Worm (Caenorhabditis elegans): ENCODE measurements around the gene twk-34.
"Not testable (repeated sequence)": the region's sequence is repeated elsewhere in the genome, so short reads cannot be mapped to it uniquely, and the experiment has no call there.

Gene twk-34

ce11 chrV:15704745-15705144, at the start of gene twk-34:
TSS of gene twk-34 (plus strand) at chrV:15704960.
- TF ChIP-seq klf-2 (GFP tag; conservative IDR thresholded peaks at IDR 0.05) (no peak), med-1 (GFP tag; optimal IDR thresholded peaks at IDR 0.05; ENCODE audit: insufficient read depth) (no peak), ref-1 (GFP tag; conservative IDR thresholded peaks at IDR 0.05) (no peak), ztf-29 (GFP tag; IDR thresholded peaks at IDR 0.05) (no peak), ztf-23 (GFP tag; IDR thresholded peaks at IDR 0.05) (no peak), cog-1 (tag; optimal IDR thresholded peaks at IDR 0.05) (no peak), tab-1 (GFP tag; IDR thresholded peaks at IDR 0.05) (no peak), flt-1 (GFP tag; IDR thresholded peaks at IDR 0.05) (no peak), T22C8.4 (GFP tag; IDR thresholded peaks at IDR 0.05) (no peak)

ce11 chrV:15658262-15659060, 46.3 kb upstream of the twk-34 start:
- TF ChIP-seq flt-1 (GFP tag; IDR thresholded peaks at IDR 0.05) (no peak), ztf-23 (GFP tag; IDR thresholded peaks at IDR 0.05) (no peak), T22C8.4 (GFP tag; IDR thresholded peaks at IDR 0.05) (no peak), cog-1 (tag; optimal IDR thresholded peaks at IDR 0.05) (no peak), tab-1 (GFP tag; IDR thresholded peaks at IDR 0.05) (no peak)

ce11 chrV:15661003-15661402, 43.8 kb upstream of the twk-34 start:
- TF ChIP-seq T22C8.4 (GFP tag; IDR thresholded peaks at IDR 0.05): no peak
- TF ChIP-seq klf-2 (GFP tag; conservative IDR thresholded peaks at IDR 0.05): no peak
- TF ChIP-seq ztf-23 (GFP tag; IDR thresholded peaks at IDR 0.05): no peak
- TF ChIP-seq flt-1 (GFP tag; IDR thresholded peaks at IDR 0.05): no peak
- TF ChIP-seq tab-1 (GFP tag; IDR thresholded peaks at IDR 0.05): no peak
- TF ChIP-seq ref-1 (GFP tag; conservative IDR thresholded peaks at IDR 0.05): no peak
- TF ChIP-seq cog-1 (tag; optimal IDR thresholded peaks at IDR 0.05): no peak
- no peak for TF ChIP-seq med-1 (GFP tag; optimal IDR thresholded peaks at IDR 0.05; ENCODE audit: insufficient read depth)
- TF ChIP-seq ztf-29 (GFP tag; IDR thresholded peaks at IDR 0.05): no peak

ce11 chrV:15661580-15661979, 43.2 kb upstream of the twk-34 start:
- no peak for TF ChIP-seq tab-1 (GFP tag; IDR thresholded peaks at IDR 0.05)
- TF ChIP-seq flt-1 (GFP tag; IDR thresholded peaks at IDR 0.05): no peak
- TF ChIP-seq ztf-29 (GFP tag; IDR thresholded peaks at IDR 0.05): no peak
- no peak for TF ChIP-seq ztf-23 (GFP tag; IDR thresholded peaks at IDR 0.05)
- no peak for TF ChIP-seq cog-1 (tag; optimal IDR thresholded peaks at IDR 0.05)
- no peak for TF ChIP-seq ref-1 (GFP tag; conservative IDR thresholded peaks at IDR 0.05)
- no peak for TF ChIP-seq med-1 (GFP tag; optimal IDR thresholded peaks at IDR 0.05; ENCODE audit: insufficient read depth)
- no peak for TF ChIP-seq T22C8.4 (GFP tag; IDR thresholded peaks at IDR 0.05)
- no peak for TF ChIP-seq klf-2 (GFP tag; conservative IDR thresholded peaks at IDR 0.05)

ce11 chrV:15664053-15664661, 40.6 kb upstream of the twk-34 start:
- TF ChIP-seq klf-2 (GFP tag; conservative IDR thresholded peaks at IDR 0.05): no peak
- no peak for TF ChIP-seq ztf-23 (GFP tag; IDR thresholded peaks at IDR 0.05)
- TF ChIP-seq ztf-29 (GFP tag; IDR thresholded peaks at IDR 0.05): no peak
- TF ChIP-seq flt-1 (GFP tag; IDR thresholded peaks at IDR 0.05): no peak
- TF ChIP-seq T22C8.4 (GFP tag; IDR thresholded peaks at IDR 0.05): no peak
- TF ChIP-seq tab-1 (GFP tag; IDR thresholded peaks at IDR 0.05): no peak
- TF ChIP-seq med-1 (GFP tag; optimal IDR thresholded peaks at IDR 0.05; ENCODE audit: insufficient read depth): no peak
- no peak for TF ChIP-seq ref-1 (GFP tag; conservative IDR thresholded peaks at IDR 0.05)
- no peak for TF ChIP-seq cog-1 (tag; optimal IDR thresholded peaks at IDR 0.05)

ce11 chrV:15666718-15667117, 38.0 kb upstream of the twk-34 start:
- TF ChIP-seq klf-2 (GFP tag; conservative IDR thresholded peaks at IDR 0.05) (no peak), T22C8.4 (GFP tag; IDR thresholded peaks at IDR 0.05) (no peak), ref-1 (GFP tag; conservative IDR thresholded peaks at IDR 0.05) (no peak), med-1 (GFP tag; optimal IDR thresholded peaks at IDR 0.05; ENCODE audit: insufficient read depth) (no peak), tab-1 (GFP tag; IDR thresholded peaks at IDR 0.05) (no peak), ztf-29 (GFP tag; IDR thresholded peaks at IDR 0.05) (no peak), flt-1 (GFP tag; IDR thresholded peaks at IDR 0.05) (no peak), ztf-23 (GFP tag; IDR thresholded peaks at IDR 0.05) (no peak), cog-1 (tag; optimal IDR thresholded peaks at IDR 0.05) (no peak)

- TF ChIP-seq med-1 (GFP tag; optimal IDR thresholded peaks at IDR 0.05; ENCODE audit: insufficient read depth); klf-2 (GFP tag; conservative IDR thresholded peaks at IDR 0.05); flt-1 (GFP tag; IDR thresholded peaks at IDR 0.05): not testable (repeated sequence)
Measured at ce11 chrV:15668200-15668599, 36.6 kb upstream of the twk-34 start, which contains the start of gene F53E4.1. TSS of gene F53E4.1 (minus strand) at chrV:15668300.

ce11 chrV:15668870-15669269, 35.9 kb upstream of the twk-34 start, which contains the start of gene K06B4.4:
TSS of gene K06B4.4 (plus strand) at chrV:15669170.
- TF ChIP-seq klf-2 (GFP tag; conservative IDR thresholded peaks at IDR 0.05) (no peak), cog-1 (tag; optimal IDR thresholded peaks at IDR 0.05) (no peak), ztf-29 (GFP tag; IDR thresholded peaks at IDR 0.05) (no peak), ref-1 (GFP tag; conservative IDR thresholded peaks at IDR 0.05) (no peak), ztf-23 (GFP tag; IDR thresholded peaks at IDR 0.05) (no peak), T22C8.4 (GFP tag; IDR thresholded peaks at IDR 0.05) (no peak), tab-1 (GFP tag; IDR thresholded peaks at IDR 0.05) (no peak), flt-1 (GFP tag; IDR thresholded peaks at IDR 0.05) (no peak), med-1 (GFP tag; optimal IDR thresholded peaks at IDR 0.05; ENCODE audit: insufficient read depth) (no peak)

ce11 chrV:15670139-15670538, 34.6 kb upstream of the twk-34 start, which contains the start of gene K06B4.15:
TSS of gene K06B4.15 (plus strand) at chrV:15670439.
- not testable (repeated sequence) for TF ChIP-seq cog-1 (tag; optimal IDR thresholded peaks at IDR 0.05); klf-2 (GFP tag; conservative IDR thresholded peaks at IDR 0.05); tab-1 (GFP tag; IDR thresholded peaks at IDR 0.05)

Data from whole organism, midembryonic.